Worm (Caenorhabditis elegans) whole organism, midembryonic: ENCODE measurements around the gene F47C12.13.

Experiments
- T22C8.4 ChIP-seq: fragments of 200-800 bp; sonication (Bioruptor generic); IDR thresholded peaks from 2 replicates; pipeline ENCODE4 v1.3.6; 2022; ENCODE audit warnings: missing genetic modification characterization, missing compliant biosample characterization
- cog-1 ChIP-seq: sonication (generic microtip); optimal IDR thresholded peaks from 2 replicates; lab custom pipeline; 2016; ENCODE audit warnings: missing genetic modification characterization, missing compliant biosample characterization
- flt-1 ChIP-seq: fragments of 200-800 bp; sonication (Bioruptor generic); IDR thresholded peaks from 2 replicates; pipeline ENCODE4 v1.3.6; 2022; ENCODE audit warnings: missing genetic modification characterization, missing compliant biosample characterization
- klf-2 ChIP-seq: fragments of 200-800 bp; sonication (Bioruptor generic); conservative IDR thresholded peaks from 2 replicates; pipeline ENCODE4 v1.3.6; 2022; ENCODE audit warnings: missing genetic modification reagents, missing genetic modification characterization, missing compliant biosample characterization
- med-1 ChIP-seq: sonication (generic microtip); optimal IDR thresholded peaks from 2 replicates; lab custom pipeline; 2017; ENCODE audit warnings: missing genetic modification characterization, mild to moderate bottlenecking, missing compliant biosample characterization, antibody characterized with exemption, missing genetic modification reagents; ENCODE audit not compliant: insufficient read depth
- ref-1 ChIP-seq: fragments of 200-800 bp; sonication (Bioruptor generic); conservative IDR thresholded peaks from 2 replicates; pipeline ENCODE4 v1.3.6; 2022; ENCODE audit warnings: missing genetic modification reagents, missing genetic modification characterization, missing compliant biosample characterization
- tab-1 ChIP-seq: fragments of 200-800 bp; sonication (Bioruptor generic); IDR thresholded peaks from 2 replicates; pipeline ENCODE4 v1.3.6; 2022; ENCODE audit warnings: missing genetic modification characterization, missing compliant biosample characterization
- ztf-23 ChIP-seq: fragments of 200-800 bp; sonication (Bioruptor generic); IDR thresholded peaks from 2 replicates; pipeline ENCODE4 v1.3.6; 2022; ENCODE audit warnings: missing genetic modification reagents, missing genetic modification characterization, missing compliant biosample characterization
- ztf-29 ChIP-seq: fragments of 200-800 bp; sonication (Bioruptor generic); IDR thresholded peaks from 2 replicates; pipeline ENCODE4 v1.3.6; 2022; ENCODE audit warnings: missing genetic modification reagents, missing genetic modification characterization, missing compliant biosample characterization

F47C12.13 gene

DNA sequence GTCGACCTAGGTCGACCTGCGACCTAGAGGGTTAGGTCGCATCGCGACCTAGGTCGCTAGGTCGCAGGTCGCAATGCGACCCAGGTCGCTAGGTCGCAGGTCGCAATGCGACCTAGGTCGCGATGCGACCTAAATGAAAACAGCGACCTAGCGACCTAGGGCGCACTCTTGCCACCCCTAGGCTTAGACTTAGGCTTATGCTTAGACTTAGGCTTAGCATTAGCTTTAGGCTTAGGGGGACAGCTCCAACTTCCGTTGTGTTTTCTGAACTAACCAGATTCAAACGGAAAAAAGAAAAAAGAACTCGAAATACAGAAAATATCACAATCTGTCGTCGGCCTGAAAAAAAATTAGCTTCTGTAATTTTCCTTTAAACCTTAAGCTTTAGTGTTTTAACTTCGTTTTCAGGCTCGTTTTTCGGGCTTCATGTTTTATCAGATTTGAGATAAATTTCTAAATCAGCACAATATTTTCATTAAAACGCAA lies 20.2 kb upstream of the F47C12.13 start:
- TF ChIP-seq med-1 (GFP tag; lab: Kevin White, UChicago) (no peak), ref-1 (GFP tag; lab: Robert Waterston, UW) (no peak), tab-1 (GFP tag; lab: Robert Waterston, UW) (0 out of 2 replicates have a peak, but pooled peaks have one; percentile 54), klf-2 (GFP tag; lab: Robert Waterston, UW) (no peak), T22C8.4 (0 out of 2 replicates have a peak, but pooled peaks have one; percentile 41), flt-1 (GFP tag; lab: Robert Waterston, UW) (0 out of 2 replicates have a peak, but pooled peaks have one; percentile 26), ztf-29 (GFP tag; lab: Robert Waterston, UW) (no peak), cog-1 (tag; lab: Kevin White, UChicago) (no peak), ztf-23 (GFP tag; lab: Robert Waterston, UW) (0 out of 2 replicates have a peak, but pooled peaks have one; percentile 48)

DNA sequence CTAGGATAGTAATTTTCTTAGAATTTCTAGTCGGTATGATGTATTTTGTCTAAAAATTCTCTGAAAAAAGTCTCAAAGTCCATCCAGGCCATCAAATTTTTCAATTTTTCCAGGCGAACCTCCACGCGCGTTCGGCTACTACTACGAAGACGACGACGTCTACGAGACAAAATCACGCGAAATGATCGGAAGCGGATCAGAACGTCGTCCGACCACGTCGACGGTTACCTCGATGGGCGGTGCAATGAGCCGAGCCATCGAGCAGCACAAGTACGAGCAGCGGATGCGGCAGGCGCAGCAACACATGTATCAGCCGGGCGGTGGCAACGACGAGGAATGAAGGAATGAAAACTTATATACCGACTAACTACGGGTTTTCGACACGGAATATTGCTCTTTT lies 19.4 kb upstream of the F47C12.13 start:
- TF ChIP-seq tab-1 (GFP tag; lab: Robert Waterston, UW) (no peak), cog-1 (tag; lab: Kevin White, UChicago) (no peak), ref-1 (GFP tag; lab: Robert Waterston, UW) (no peak)

DNA sequence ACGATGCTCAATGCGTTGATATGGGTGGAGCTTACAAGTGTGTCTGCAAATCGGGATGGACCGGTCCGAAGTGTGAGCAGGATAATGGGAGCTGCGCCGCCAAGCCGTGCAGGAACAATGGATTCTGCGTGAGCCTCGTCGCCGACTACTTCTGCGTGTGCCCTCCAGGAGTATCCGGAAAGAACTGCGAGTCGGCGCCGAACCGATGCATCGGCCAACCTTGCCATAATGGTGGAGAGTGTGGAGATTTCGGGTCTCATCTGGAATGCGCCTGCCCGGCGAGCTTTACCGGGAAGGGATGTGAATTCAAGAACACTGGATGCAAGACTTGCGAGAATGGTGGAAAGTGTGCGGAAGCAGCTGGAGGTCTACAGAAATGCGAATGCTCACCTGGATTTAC lies 15.7 kb upstream of the F47C12.13 start:
- TF ChIP-seq ztf-23 (GFP tag; lab: Robert Waterston, UW) (no peak), klf-2 (GFP tag; lab: Robert Waterston, UW) (no peak), cog-1 (tag; lab: Kevin White, UChicago) (no peak), flt-1 (GFP tag; lab: Robert Waterston, UW) (no peak), ztf-29 (GFP tag; lab: Robert Waterston, UW) (no peak), ref-1 (GFP tag; lab: Robert Waterston, UW) (no peak), T22C8.4 (no peak), tab-1 (GFP tag; lab: Robert Waterston, UW) (no peak), med-1 (GFP tag; lab: Kevin White, UChicago) (no peak)

ce11 chrIV:4008440-4008839 lies 14.2 kb upstream of the F47C12.13 start:
- no peak for TF ChIP-seq cog-1 (tag; lab: Kevin White, UChicago)
- TF ChIP-seq T22C8.4 = no peak
- no peak for TF ChIP-seq tab-1 (GFP tag; lab: Robert Waterston, UW)
- TF ChIP-seq klf-2 (GFP tag; lab: Robert Waterston, UW) = no peak
- TF ChIP-seq ztf-29 (GFP tag; lab: Robert Waterston, UW) = no peak
- no peak for TF ChIP-seq flt-1 (GFP tag; lab: Robert Waterston, UW)

- TF ChIP-seq ztf-23 (GFP tag; lab: Robert Waterston, UW) (peak; percentile 14; the same call in 1 of the 2 replicates), T22C8.4 (no peak), ref-1 (GFP tag; lab: Robert Waterston, UW) (no peak)
These were observed 13.5 kb upstream of the F47C12.13 start, which contains the start of gene W02C12.2 for ce11 chrIV:4007697-4008096. TSS of gene W02C12.2 (minus strand) at chrIV:4007973.

ce11 chrIV:4005166-4005565 lies 10.9 kb upstream of the F47C12.13 start:
- TF ChIP-seq ref-1 (GFP tag; lab: Robert Waterston, UW) (no peak), flt-1 (GFP tag; lab: Robert Waterston, UW) (no peak), med-1 (GFP tag; lab: Kevin White, UChicago) (no peak), cog-1 (tag; lab: Kevin White, UChicago) (no peak)

DNA sequence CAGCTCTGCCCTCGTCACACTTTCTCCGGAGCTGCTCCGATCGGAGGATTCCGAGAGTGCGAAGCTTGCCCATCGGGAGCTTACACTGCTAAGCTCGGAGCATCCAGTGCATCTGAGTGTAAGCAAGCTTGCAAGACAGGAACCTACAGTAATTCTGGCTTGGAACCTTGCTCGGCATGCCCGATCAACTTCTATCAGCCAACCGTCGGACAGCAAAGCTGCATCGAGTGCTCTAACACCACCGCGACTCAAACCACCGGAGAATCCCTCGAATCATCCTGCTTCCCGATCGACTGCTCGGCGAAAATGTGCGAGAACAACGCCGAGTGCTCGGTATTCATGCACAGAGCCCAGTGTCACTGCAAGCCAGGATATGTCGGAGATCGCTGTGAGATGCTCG lies 10.0 kb upstream of the F47C12.13 start:
- TF ChIP-seq ref-1 (GFP tag; lab: Robert Waterston, UW) (no peak), T22C8.4 (no peak), klf-2 (GFP tag; lab: Robert Waterston, UW) (no peak), med-1 (GFP tag; lab: Kevin White, UChicago) (no peak), ztf-29 (GFP tag; lab: Robert Waterston, UW) (no peak), flt-1 (GFP tag; lab: Robert Waterston, UW) (no peak), cog-1 (tag; lab: Kevin White, UChicago) (no peak), ztf-23 (GFP tag; lab: Robert Waterston, UW) (no peak), tab-1 (GFP tag; lab: Robert Waterston, UW) (no peak)

ce11 chrIV:3999662-4000061 lies 5.4 kb upstream of the F47C12.13 start:
- TF ChIP-seq med-1 (GFP tag; lab: Kevin White, UChicago) = no peak
- TF ChIP-seq flt-1 (GFP tag; lab: Robert Waterston, UW) = no peak
- no peak for TF ChIP-seq tab-1 (GFP tag; lab: Robert Waterston, UW)
- no peak for TF ChIP-seq T22C8.4
- no peak for TF ChIP-seq ztf-29 (GFP tag; lab: Robert Waterston, UW)
- TF ChIP-seq ref-1 (GFP tag; lab: Robert Waterston, UW) = no peak
- TF ChIP-seq cog-1 (tag; lab: Kevin White, UChicago) = no peak
- TF ChIP-seq klf-2 (GFP tag; lab: Robert Waterston, UW) = no peak
- no peak for TF ChIP-seq ztf-23 (GFP tag; lab: Robert Waterston, UW)

ce11 chrIV:3998517-3998916 lies 4.3 kb upstream of the F47C12.13 start, which contains the start of gene F47C12.8:
TSS of gene F47C12.8 (minus strand) at chrIV:3998617.
- TF ChIP-seq T22C8.4 (no peak), tab-1 (GFP tag; lab: Robert Waterston, UW) (no peak), ref-1 (GFP tag; lab: Robert Waterston, UW) (no peak), med-1 (GFP tag; lab: Kevin White, UChicago) (no peak), ztf-23 (GFP tag; lab: Robert Waterston, UW) (no peak), cog-1 (tag; lab: Kevin White, UChicago) (no peak), ztf-29 (GFP tag; lab: Robert Waterston, UW) (no peak), klf-2 (GFP tag; lab: Robert Waterston, UW) (no peak)

DNA sequence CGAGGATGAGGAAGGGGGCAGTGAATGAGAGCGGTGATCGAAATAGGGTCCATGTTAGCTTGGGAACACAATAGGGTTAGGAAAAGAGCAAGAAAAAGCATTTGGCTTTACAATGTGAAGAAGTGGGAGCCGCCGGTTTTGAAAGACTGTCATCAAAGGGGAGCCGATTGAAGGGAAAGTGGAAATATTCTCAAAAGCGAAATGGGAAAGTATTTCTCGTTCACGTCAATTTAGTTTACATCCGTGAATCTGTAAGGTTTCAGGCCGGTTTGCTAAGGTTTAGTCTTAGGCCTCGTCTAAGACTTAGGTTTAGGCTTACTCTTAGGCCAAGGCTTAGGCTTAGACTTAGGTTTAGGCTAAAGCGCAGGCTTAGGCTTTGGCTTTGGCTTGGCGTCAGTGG lies 1.2 kb upstream of the F47C12.13 start, which contains the start of gene F47C12.7:
F47C12.7 (minus strand) TSS at position 101 of the 400 bp plus-strand sequence.
- TF ChIP-seq klf-2 (GFP tag; lab: Robert Waterston, UW) (no peak), tab-1 (GFP tag; lab: Robert Waterston, UW) (no peak), cog-1 (tag; lab: Kevin White, UChicago) (no peak), flt-1 (GFP tag; lab: Robert Waterston, UW) (no peak), med-1 (GFP tag; lab: Kevin White, UChicago) (no peak), ztf-29 (GFP tag; lab: Robert Waterston, UW) (no peak), ztf-23 (GFP tag; lab: Robert Waterston, UW) (no peak), ref-1 (GFP tag; lab: Robert Waterston, UW) (no peak), T22C8.4 (no peak)
